Fruit fly (Drosophila melanogaster): Measurements from ENCODE around the gene CG43739.

Gene CG43739

DNA sequence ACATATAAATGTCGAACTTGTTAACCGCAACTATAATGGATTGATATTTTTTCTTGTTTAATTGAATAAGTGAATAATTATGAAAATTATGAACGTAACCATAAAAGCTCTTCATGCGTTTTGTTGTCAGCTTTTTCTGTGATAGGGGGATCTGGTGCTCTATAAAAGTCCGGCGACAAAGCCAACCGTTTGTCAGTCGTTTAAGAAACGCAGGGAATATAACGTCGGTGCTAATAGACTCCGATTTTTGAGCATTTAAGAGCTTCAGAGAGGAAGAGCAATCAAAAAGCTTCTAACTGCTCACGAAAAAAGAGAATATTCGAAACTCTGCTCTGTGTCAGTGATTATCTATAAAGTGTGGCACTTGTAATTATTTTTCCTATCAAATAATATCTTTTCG lies 87.7 kb downstream of the CG43739 start, which contains the start of gene CG31674:
Gene CG31674, plus strand, starts transcription at position 203 of the 400 bp plus-strand sequence.
- TF ChIP-seq Rfx (GFP tag; IDR thresholded peaks at IDR 0.05) (peak; percentile 21; the same call in 1 of the 2 replicates), CG13296 (GFP tag; optimal IDR thresholded peaks at IDR 0.05) (peak; percentile 61), CG8290 (GFP tag; optimal IDR thresholded peaks at IDR 0.05) (no peak), CG8290 (tag; optimal IDR thresholded peaks at IDR 0.05) (peak in 1 of 2 experiments; percentile 19), B-H2 (GFP tag; optimal IDR thresholded peaks at IDR 0.05) (peak; percentile 66), CG17361 (GFP tag; IDR thresholded peaks at IDR 0.05) (no peak), caup (GFP tag; optimal IDR thresholded peaks at IDR 0.05; ENCODE audit: severe bottlenecking) (peak; percentile 35), CG17359 (tag; optimal IDR thresholded peaks at IDR 0.05) (peak; percentile 20), CG34376 (GFP tag; optimal IDR thresholded peaks at IDR 0.05) (peak; percentile 61), CG17568 (GFP tag; optimal IDR thresholded peaks at IDR 0.05) (peak; percentile 1), CG5180 (GFP tag; optimal IDR thresholded peaks at IDR 0.05) (peak; percentile 23), eve (GFP tag; optimal IDR thresholded peaks at IDR 0.05) (peak in 1 of 2 experiments; percentile 59), HmgZ (tag; optimal IDR thresholded peaks at IDR 0.05) (peak; percentile 42), NC2β (GFP tag; optimal IDR thresholded peaks at IDR 0.05) (no peak), CG3163 (GFP tag; optimal IDR thresholded peaks at IDR 0.05) (peak; percentile 96), Hr78 (GFP tag; optimal IDR thresholded peaks at IDR 0.05) (no peak), BEAF-32 (GFP tag; optimal IDR thresholded peaks at IDR 0.05) (no peak), kni (GFP tag; optimal IDR thresholded peaks at IDR 0.05) (no peak), CG17385 (GFP tag; optimal IDR thresholded peaks at IDR 0.05) (peak; percentile 39), zen2 (GFP tag; IDR thresholded peaks at IDR 0.05; ENCODE audit: partially characterized antibody) (peak; percentile 30; the same call in 1 of the 3 replicates), stc (GFP tag; IDR thresholded peaks at IDR 0.05) (no peak), CG2120 (GFP tag; optimal IDR thresholded peaks at IDR 0.05) (peak; percentile 0), bigmax (GFP tag; optimal IDR thresholded peaks at IDR 0.05) (peak; percentile 5), dmrt99B (tag; optimal IDR thresholded peaks at IDR 0.05) (peak; percentile 3), chinmo (GFP tag; IDR thresholded peaks at IDR 0.05; ENCODE audit: partially characterized antibody) (peak; percentile 94; the same call in 2 of the 4 replicates), sens (GFP tag) (peak; percentile 28), CG3838 (GFP tag; optimal IDR thresholded peaks at IDR 0.05) (no peak), cg (GFP tag; optimal IDR thresholded peaks at IDR 0.05) (no peak), unc-4 (GFP tag; IDR thresholded peaks at IDR 0.05; ENCODE audit: partially characterized antibody) (0 out of 2 replicates have a peak, but pooled peaks have one; percentile 15), lab (GFP tag; optimal IDR thresholded peaks at IDR 0.05) (peak; percentile 16), Fer1 (GFP tag; optimal IDR thresholded peaks at IDR 0.05) (peak; percentile 24), gro (GFP tag; optimal IDR thresholded peaks at IDR 0.05) (peak; percentile 47), CG15514 (GFP tag; optimal IDR thresholded peaks at IDR 0.05) (peak; percentile 11), grn (GFP tag; optimal IDR thresholded peaks at IDR 0.05) (peak; percentile 28), CG34224 (GFP tag; IDR thresholded peaks at IDR 0.05; ENCODE audit: partially characterized antibody) (peak; percentile 32; the same call in 1 of the 3 replicates), ATbp (GFP tag; optimal IDR thresholded peaks at IDR 0.05) (no peak), CG11696 (GFP tag; IDR thresholded peaks at IDR 0.05) (peak; percentile 33; the same call in 1 of the 2 replicates), Nf-YC (tag; optimal IDR thresholded peaks at IDR 0.05) (peak; percentile 31), CG15601 (tag; optimal IDR thresholded peaks at IDR 0.05) (peak; percentile 6), CG13287 (GFP tag; IDR thresholded peaks at IDR 0.05; ENCODE audit: partially characterized antibody) (peak; percentile 53; the same call in 1 of the 2 replicates), BtbVII (GFP tag; optimal IDR thresholded peaks at IDR 0.05) (peak; percentile 11), CG15269 (tag; optimal IDR thresholded peaks at IDR 0.05) (peak; percentile 22), NFAT (GFP tag; IDR thresholded peaks at IDR 0.05) (peak; percentile 13; the same call in 1 of the 2 replicates), CG7839 (tag; optimal IDR thresholded peaks at IDR 0.05) (peak; percentile 20), CG32532 (GFP tag; IDR thresholded peaks at IDR 0.05) (peak; percentile 23; the same call in 1 of the 2 replicates), sug (tag; optimal IDR thresholded peaks at IDR 0.05) (peak; percentile 37), Med (GFP tag) (peak; percentile 90), exex (tag; optimal IDR thresholded peaks at IDR 0.05) (peak; percentile 79)
